Worm (Caenorhabditis elegans) whole organism, mixed stage, embryonic: ENCODE results near the gene ttbk-8.2.

ENCODE experiments used
- M03D4.4 ChIP-seq: sonication (generic microtip); optimal IDR thresholded peaks from 2 replicates; lab custom pipeline; 2017; ENCODE audit warnings: mild to moderate bottlenecking, missing genetic modification characterization, missing compliant biosample characterization
- bed-3 ChIP-seq: fragments of 200-800 bp; sonication (Bioruptor generic); optimal IDR thresholded peaks from 3 replicates; lab custom pipeline; 2018; ENCODE audit warnings: mild to moderate bottlenecking, missing genetic modification characterization, moderate library complexity, missing compliant biosample characterization
- blmp-1 ChIP-seq: fragments of 150-350 bp; optimal IDR thresholded peaks from 2 replicates; lab custom pipeline; 2014; ENCODE audit warnings: missing biosample characterization, missing genetic modification characterization
- ceh-39 ChIP-seq: fragments of 150-350 bp; optimal IDR thresholded peaks from 2 replicates; lab custom pipeline; 2014; ENCODE audit warnings: missing biosample characterization, missing genetic modification characterization
- ceh-43 ChIP-seq: fragments of 200-800 bp; sonication (Bioruptor generic); optimal IDR thresholded peaks from 2 replicates; lab custom pipeline; 2018; ENCODE audit warnings: mild to moderate bottlenecking, missing genetic modification characterization, moderate library complexity, missing compliant biosample characterization
- ces-1 ChIP-seq: fragments of 150-350 bp; optimal IDR thresholded peaks from 2 replicates; lab custom pipeline; 2014; ENCODE audit warnings: missing biosample characterization, missing genetic modification reagents, missing genetic modification characterization
- cnd-1 ChIP-seq: fragments of 200-800 bp; sonication (Bioruptor generic); optimal IDR thresholded peaks from 2 replicates; lab custom pipeline; 2018; ENCODE audit warnings: mild to moderate bottlenecking, missing genetic modification characterization, missing compliant biosample characterization
- elt-1 ChIP-seq: sonication (generic microtip); optimal IDR thresholded peaks from 2 replicates; lab custom pipeline; 2017; ENCODE audit warnings: missing genetic modification characterization, mild to moderate bottlenecking, missing compliant biosample characterization, antibody characterized with exemption, moderate library complexity, borderline replicate concordance; ENCODE audit not compliant: insufficient read depth
- elt-3 ChIP-seq: fragments of 150-350 bp; optimal IDR thresholded peaks from 2 replicates; lab custom pipeline; 2014; ENCODE audit warnings: missing biosample characterization, missing genetic modification characterization
- flh-1 ChIP-seq: fragments of 200-800 bp; sonication (Bioruptor generic); optimal IDR thresholded peaks from 2 replicates; lab custom pipeline; 2018; ENCODE audit warnings: mild to moderate bottlenecking, missing genetic modification characterization, moderate library complexity, missing compliant biosample characterization
- ham-2 ChIP-seq: fragments of 200-800 bp; sonication (Bioruptor generic); optimal IDR thresholded peaks from 2 replicates; lab custom pipeline; 2018; ENCODE audit warnings: mild to moderate bottlenecking, missing genetic modification characterization, missing compliant biosample characterization
- hlh-1 ChIP-seq: fragments of 150-350 bp; optimal IDR thresholded peaks from 2 replicates; lab custom pipeline; 2014; ENCODE audit warnings: missing biosample characterization, missing genetic modification reagents, missing genetic modification characterization
- lin-13 ChIP-seq: fragments of 150-350 bp; optimal IDR thresholded peaks from 2 replicates; lab custom pipeline; 2014; ENCODE audit warnings: missing biosample characterization, missing genetic modification characterization
- lsy-2 ChIP-seq: fragments of 150-350 bp; optimal IDR thresholded peaks from 2 replicates; lab custom pipeline; 2014; ENCODE audit warnings: missing biosample characterization, missing genetic modification characterization
- mab-5 ChIP-seq: fragments of 150-350 bp; optimal IDR thresholded peaks from 2 replicates; lab custom pipeline; 2014; ENCODE audit warnings: missing biosample characterization, missing genetic modification characterization
- mep-1 ChIP-seq: fragments of 150-350 bp; optimal IDR thresholded peaks from 2 replicates; lab custom pipeline; 2017; ENCODE audit warnings: missing biosample characterization, missing genetic modification reagents, missing genetic modification characterization, inconsistent platforms
- nhr-12 ChIP-seq: fragments of 150-350 bp; optimal IDR thresholded peaks from 2 replicates; lab custom pipeline; 2014; ENCODE audit warnings: missing biosample characterization, missing genetic modification characterization
- nhr-2 ChIP-seq: fragments of 150-350 bp; optimal IDR thresholded peaks from 2 replicates; lab custom pipeline; 2014; ENCODE audit warnings: missing biosample characterization, missing genetic modification characterization
- nhr-28 ChIP-seq: fragments of 150-350 bp; optimal IDR thresholded peaks from 2 replicates; lab custom pipeline; 2014; ENCODE audit warnings: missing biosample characterization, missing genetic modification characterization
- nhr-76 ChIP-seq: sonication (generic microtip); optimal IDR thresholded peaks from 2 replicates; lab custom pipeline; 2017; ENCODE audit warnings: missing biosample characterization, missing genetic modification characterization
- pha-4 ChIP-seq: fragments of 150-350 bp; optimal IDR thresholded peaks from 2 replicates; lab custom pipeline; 2018; ENCODE audit warnings: missing biosample characterization, missing genetic modification reagents, missing genetic modification characterization
- snpc-4 ChIP-seq: fragments of 150-350 bp; optimal IDR thresholded peaks from 2 replicates; lab custom pipeline; 2014; ENCODE audit warnings: missing biosample characterization, missing genetic modification characterization
- sptf-1 ChIP-seq: sonication (generic microtip); optimal IDR thresholded peaks from 2 replicates; lab custom pipeline; 2017; ENCODE audit warnings: mild to moderate bottlenecking, missing genetic modification characterization, moderate library complexity, missing compliant biosample characterization
- tbx-8 ChIP-seq: fragments of 200-800 bp; sonication (Bioruptor generic); optimal IDR thresholded peaks from 2 replicates; lab custom pipeline; 2018; ENCODE audit warnings: mild to moderate bottlenecking, missing genetic modification characterization, moderate library complexity, missing compliant biosample characterization
- unc-120 ChIP-seq: sonication (generic microtip); optimal IDR thresholded peaks from 2 replicates; lab custom pipeline; 2017; ENCODE audit warnings: missing genetic modification characterization, missing compliant biosample characterization; ENCODE audit not compliant: poor library complexity, severe bottlenecking
- unc-39 ChIP-seq: fragments of 150-350 bp; optimal IDR thresholded peaks from 2 replicates; lab custom pipeline; 2014; ENCODE audit warnings: missing biosample characterization, missing genetic modification characterization
- unc-62 ChIP-seq: fragments of 150-350 bp; optimal IDR thresholded peaks from 2 replicates; lab custom pipeline; 2014; ENCODE audit warnings: missing biosample characterization, missing genetic modification reagents, missing genetic modification characterization
- zip-8 ChIP-seq: fragments of 150-350 bp; optimal IDR thresholded peaks from 2 replicates; lab custom pipeline; 2014; ENCODE audit warnings: missing biosample characterization, missing genetic modification characterization
- ztf-11 ChIP-seq: fragments of 150-350 bp; optimal IDR thresholded peaks from 2 replicates; lab custom pipeline; 2014; ENCODE audit warnings: missing biosample characterization, missing genetic modification characterization

ttbk-8.2 gene

DNA sequence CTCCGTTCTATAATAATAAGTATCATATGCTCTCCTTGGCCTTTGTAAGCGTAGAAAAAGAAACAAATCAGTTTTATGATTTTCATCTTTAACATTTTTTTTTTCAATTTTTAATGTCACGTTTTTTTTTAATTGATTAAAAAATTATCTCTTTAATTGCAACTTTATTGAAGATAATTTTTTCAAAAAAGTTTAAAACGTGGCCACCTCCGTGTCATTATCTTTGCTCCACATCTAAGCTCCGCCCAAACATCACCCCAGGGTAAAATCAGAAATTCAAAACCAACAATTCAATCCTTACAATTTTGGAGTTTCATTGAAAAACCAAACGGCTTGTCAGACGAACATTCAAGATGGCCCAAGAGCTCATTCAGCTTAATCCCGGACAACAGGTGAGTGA is at the start of gene ttbk-8.2:
Gene ttbk-8.2, plus strand, starts transcription at position 301 of the 400 bp plus-strand sequence.
- TF ChIP-seq elt-1 (tag; lab: Kevin White, UChicago) (no peak), ceh-39 (tag; lab: Kevin White, UChicago) (no peak), unc-120 (tag; lab: Kevin White, UChicago) (no peak), nhr-2 (tag; lab: Kevin White, UChicago) (no peak), unc-62 (no peak), hlh-1 (tag; lab: Kevin White, UChicago) (no peak), snpc-4 (tag; lab: Kevin White, UChicago) (no peak), tbx-8 (no peak), elt-3 (tag; lab: Kevin White, UChicago) (no peak), zip-8 (no peak), mep-1 (tag; lab: Kevin White, UChicago) (no peak), blmp-1 (tag; lab: Kevin White, UChicago) (no peak), unc-39 (tag; lab: Kevin White, UChicago) (no peak), bed-3 (GFP tag; lab: Kevin White, UChicago) (no peak), cnd-1 (tag; lab: Kevin White, UChicago) (no peak), ham-2 (GFP tag; lab: Kevin White, UChicago) (no peak), ces-1 (no peak), ztf-11 (tag; lab: Kevin White, UChicago) (no peak), flh-1 (GFP tag; lab: Kevin White, UChicago) (no peak), nhr-28 (tag; lab: Kevin White, UChicago) (no peak)

- TF ChIP-seq mab-5 (tag; lab: Kevin White, UChicago): no peak
- TF ChIP-seq, all 35 proteins: peak for 0
These were observed 49.5 kb upstream of the ttbk-8.2 start for ce11 chrIV:5582267-5582666.

ce11 chrIV:5582760-5583159 is 49.0 kb upstream of the ttbk-8.2 start:
- TF ChIP-seq bed-3 (GFP tag; lab: Kevin White, UChicago) (no peak), nhr-76 (tag; lab: Kevin White, UChicago) (no peak)

- no peak for TF ChIP-seq unc-39 (tag; lab: Kevin White, UChicago)
- TF ChIP-seq lin-13: no peak
- TF ChIP-seq lsy-2 (tag; lab: Kevin White, UChicago): no peak
- TF ChIP-seq ceh-43: no peak
- TF ChIP-seq ham-2 (GFP tag; lab: Kevin White, UChicago): no peak
- no peak for TF ChIP-seq mep-1 (tag; lab: Kevin White, UChicago)
- TF ChIP-seq zip-8: no peak
- no peak for TF ChIP-seq ceh-39 (tag; lab: Kevin White, UChicago)
- no peak for TF ChIP-seq M03D4.4 (tag; lab: Kevin White, UChicago)
- TF ChIP-seq ces-1: no peak
- no peak for TF ChIP-seq blmp-1 (tag; lab: Kevin White, UChicago)
- TF ChIP-seq nhr-12: no peak
- TF ChIP-seq nhr-76 (tag; lab: Kevin White, UChicago): no peak
- no peak for TF ChIP-seq hlh-1 (tag; lab: Kevin White, UChicago)
- no peak for TF ChIP-seq ztf-11 (tag; lab: Kevin White, UChicago)
- TF ChIP-seq flh-1 (GFP tag; lab: Kevin White, UChicago): no peak
- TF ChIP-seq elt-1 (tag; lab: Kevin White, UChicago): no peak
- TF ChIP-seq bed-3 (GFP tag; lab: Kevin White, UChicago): no peak
These were observed 48.5 kb upstream of the ttbk-8.2 start for ce11 chrIV:5583184-5583583.

DNA sequence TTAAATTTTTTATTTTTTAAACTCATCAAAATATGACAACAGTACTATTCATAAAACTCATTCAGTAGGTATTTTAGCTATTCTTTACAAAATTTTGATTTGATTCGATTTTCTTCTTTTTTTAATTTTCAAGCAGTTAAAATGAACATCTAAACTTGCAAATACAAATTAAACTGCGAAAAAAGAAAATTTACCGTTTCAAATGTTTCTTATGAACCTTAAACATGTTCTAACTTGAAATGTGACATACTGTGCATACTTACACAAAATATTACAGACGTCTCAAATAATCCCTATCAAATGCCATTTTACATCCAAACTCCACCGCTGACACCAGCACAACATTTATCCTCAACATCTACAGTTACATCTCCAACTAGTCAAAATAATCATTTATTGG is 47.3 kb upstream of the ttbk-8.2 start, which contains the start of gene fkh-7:
Gene fkh-7, plus strand, starts transcription at position 301 of the 400 bp plus-strand sequence.
- TF ChIP-seq zip-8 (no peak), pha-4 (no peak), sptf-1 (tag; lab: Kevin White, UChicago) (no peak), unc-120 (tag; lab: Kevin White, UChicago) (no peak), ceh-39 (tag; lab: Kevin White, UChicago) (no peak), ztf-11 (tag; lab: Kevin White, UChicago) (no peak), elt-3 (tag; lab: Kevin White, UChicago) (no peak), cnd-1 (tag; lab: Kevin White, UChicago) (no peak), unc-62 (no peak), nhr-76 (tag; lab: Kevin White, UChicago) (no peak), mep-1 (tag; lab: Kevin White, UChicago) (no peak), ham-2 (GFP tag; lab: Kevin White, UChicago) (no peak), bed-3 (GFP tag; lab: Kevin White, UChicago) (no peak)
- TF ChIP-seq, all 35 proteins: peak for 0
